Fruit fly (Drosophila melanogaster): ENCODE results near the gene bel.

DNA sequence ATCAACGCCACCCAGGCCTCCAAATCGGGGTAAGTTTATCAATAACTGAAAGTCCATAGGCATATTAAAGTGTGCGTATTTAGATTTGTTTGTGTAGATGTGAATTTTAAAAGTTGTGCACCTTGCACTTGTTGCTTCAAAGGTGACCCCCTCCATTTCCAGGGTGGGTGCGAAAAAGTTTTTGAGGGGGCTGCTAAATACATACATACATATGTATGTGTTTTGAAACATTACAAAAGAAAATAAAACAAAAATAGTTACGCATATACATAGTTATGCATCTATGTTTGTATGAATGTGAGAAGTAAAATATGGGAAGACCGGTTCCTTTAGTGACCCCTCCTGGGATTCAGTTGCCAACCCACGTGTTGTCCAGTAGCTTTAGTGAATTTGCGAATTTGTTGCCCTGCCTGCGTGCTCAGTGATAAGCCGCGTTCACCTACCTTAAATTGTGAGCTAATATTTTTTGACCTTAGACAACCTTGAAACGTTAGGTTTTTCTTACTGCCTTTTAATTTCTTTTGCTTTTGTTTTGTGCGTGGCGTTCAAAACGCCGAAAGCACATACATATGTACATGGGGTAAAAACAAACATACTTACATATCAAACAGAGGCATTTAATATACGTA lies 9.5 kb upstream of the bel start:
- TF ChIP-seq Mnt (GFP tag; optimal IDR thresholded peaks at IDR 0.05) (peak; percentile 77), cic (GFP tag; optimal IDR thresholded peaks at IDR 0.05) (no peak), CG12768 (GFP tag; optimal IDR thresholded peaks at IDR 0.05) (no peak), CG11617 (GFP tag; optimal IDR thresholded peaks at IDR 0.05) (no peak), CG7045 (GFP tag; optimal IDR thresholded peaks at IDR 0.05) (no peak), tj (GFP tag; optimal IDR thresholded peaks at IDR 0.05) (no peak), pad (GFP tag; optimal IDR thresholded peaks at IDR 0.05) (no peak), CG5204 (GFP tag; optimal IDR thresholded peaks at IDR 0.05) (no peak), toe (GFP tag; optimal IDR thresholded peaks at IDR 0.05) (no peak), Clk (GFP tag; optimal IDR thresholded peaks at IDR 0.05) (no peak), CG14711 (tag; optimal IDR thresholded peaks at IDR 0.05) (no peak), Hr96 (GFP tag; optimal IDR thresholded peaks at IDR 0.05) (no peak), CG33017 (tag; optimal IDR thresholded peaks at IDR 0.05) (peak; percentile 8), kay (GFP tag; ENCODE audit: borderline replicate concordance) (no peak)

Measured in whole organism, adult.